Fruit fly (Drosophila melanogaster) whole organism, embryonic: ENCODE measurements around the gene nol.

Experiments used
- BtbVII ChIP-seq: fragments of 200-800 bp; sonication (Bioruptor generic); optimal IDR thresholded peaks from 3 replicates; lab custom pipeline; 2017; ENCODE audit warnings: missing biosample characterization, mild to moderate bottlenecking, missing genetic modification characterization
- CG11247 ChIP-seq: fragments of 200-800 bp; sonication (Bioruptor generic); IDR thresholded peaks from 2 replicates; pipeline ENCODE4 v1.3.6; 2022; ENCODE audit warnings: missing biosample characterization, missing genetic modification characterization
- CG11398 ChIP-seq: fragments of 200-800 bp; sonication (Bioruptor generic); optimal IDR thresholded peaks from 2 replicates; lab custom pipeline; 2016; ENCODE audit warnings: missing biosample characterization, missing genetic modification characterization
- CG12104 ChIP-seq: fragments of 200-800 bp; sonication (Bioruptor generic); optimal IDR thresholded peaks from 3 replicates; lab custom pipeline; 2016; ENCODE audit warnings: missing biosample characterization, missing genetic modification characterization
- CG12236 ChIP-seq: fragments of 200-800 bp; sonication (Bioruptor generic); optimal IDR thresholded peaks from 2 replicates; lab custom pipeline; 2016; ENCODE audit warnings: missing biosample characterization, missing genetic modification characterization
- CG14014 ChIP-seq: fragments of 200-800 bp; sonication (Bioruptor generic); IDR thresholded peaks from 2 replicates; pipeline ENCODE4 v1.3.6; 2022; ENCODE audit warnings: missing biosample characterization, missing genetic modification characterization
- CG14667 ChIP-seq: fragments of 200-800 bp; sonication (Bioruptor generic); IDR thresholded peaks from 2 replicates; pipeline ENCODE4 v1.3.6; 2022; ENCODE audit warnings: missing biosample characterization, missing genetic modification characterization
- CG15514 ChIP-seq: fragments of 200-800 bp; sonication (Bioruptor generic); optimal IDR thresholded peaks from 3 replicates; lab custom pipeline; 2017; ENCODE audit warnings: missing biosample characterization, missing genetic modification characterization, mild to moderate bottlenecking, moderate library complexity, missing genetic modification reagents
- CG1647 ChIP-seq: fragments of 200-800 bp; sonication (Bioruptor generic); optimal IDR thresholded peaks from 3 replicates; lab custom pipeline; 2016; ENCODE audit warnings: missing biosample characterization, missing genetic modification characterization
- CG16779 ChIP-seq: fragments of 200-800 bp; sonication (Bioruptor generic); IDR thresholded peaks from 2 replicates; pipeline ENCODE4 v1.3.6; 2022; ENCODE audit warnings: missing biosample characterization, missing genetic modification characterization
- CG17612 ChIP-seq: fragments of 200-800 bp; sonication (Bioruptor generic); IDR thresholded peaks from 2 replicates; pipeline ENCODE4 v1.3.6; 2022; ENCODE audit warnings: missing biosample characterization, missing genetic modification characterization
- CG17912 ChIP-seq: fragments of 200-800 bp; sonication (Bioruptor generic); optimal IDR thresholded peaks from 2 replicates; lab custom pipeline; 2018; ENCODE audit warnings: missing biosample characterization, mild to moderate bottlenecking, missing genetic modification characterization
- CG30431 ChIP-seq: fragments of 200-800 bp; sonication (Bioruptor generic); optimal IDR thresholded peaks from 2 replicates; lab custom pipeline; 2017; ENCODE audit warnings: missing biosample characterization, missing genetic modification characterization
- CG31224 ChIP-seq: fragments of 200-800 bp; sonication (Bioruptor generic); IDR thresholded peaks from 2 replicates; pipeline ENCODE4 v1.3.6; 2022; ENCODE audit warnings: missing biosample characterization, missing genetic modification characterization
- CG3726 ChIP-seq: fragments of 200-800 bp; sonication (Bioruptor generic); IDR thresholded peaks from 3 replicates; pipeline ENCODE4, ENCODE4 v1.3.6; 2022; ENCODE audit warnings: missing biosample characterization, missing genetic modification characterization
- CG6175 ChIP-seq: fragments of 200-800 bp; sonication (Bioruptor generic); IDR thresholded peaks from 3 replicates; pipeline ENCODE4 v1.3.6; 2022; ENCODE audit warnings: missing biosample characterization, missing genetic modification characterization
- CG7357 ChIP-seq: fragments of 200-800 bp; sonication (Bioruptor generic); IDR thresholded peaks from 3 replicates; pipeline ENCODE4 v1.3.6; 2022; ENCODE audit warnings: missing biosample characterization, missing genetic modification characterization
- CG7745 ChIP-seq: fragments of 200-800 bp; sonication (Bioruptor generic); optimal IDR thresholded peaks from 2 replicates; lab custom pipeline; 2018; ENCODE audit warnings: missing biosample characterization, mild to moderate bottlenecking, missing genetic modification characterization, moderate library complexity
- CG9797 ChIP-seq: fragments of 200-800 bp; sonication (Bioruptor generic); optimal IDR thresholded peaks from 3 replicates; lab custom pipeline; 2018; ENCODE audit warnings: missing biosample characterization, mild to moderate bottlenecking, missing genetic modification characterization
- CTCF ChIP-seq: fragments of 200-800 bp; sonication (Bioruptor generic); optimal IDR thresholded peaks from 2 replicates; lab custom pipeline; 2017; ENCODE audit warnings: missing biosample characterization, mild to moderate bottlenecking, missing genetic modification characterization, moderate library complexity
- CoRest ChIP-seq: fragments of 200-800 bp; sonication (Bioruptor generic); optimal IDR thresholded peaks from 3 replicates; lab custom pipeline; 2018; ENCODE audit warnings: missing biosample characterization, mild to moderate bottlenecking, missing genetic modification characterization, moderate library complexity
- Doc3 ChIP-seq: fragments of 200-800 bp; sonication (Bioruptor generic); IDR thresholded peaks from 3 replicates; pipeline ENCODE4 v1.3.6; 2022; ENCODE audit warnings: missing biosample characterization, missing genetic modification characterization; ENCODE audit not compliant: partially characterized antibody
- Drgx ChIP-seq: fragments of 200-800 bp; sonication (Bioruptor generic); IDR thresholded peaks from 2 replicates; pipeline ENCODE4 v1.3.6; 2022; ENCODE audit warnings: missing biosample characterization, missing genetic modification characterization
- Ets65A ChIP-seq: fragments of 200-800 bp; sonication (Bioruptor generic); peaks from one replicate; lab custom pipeline; 2016; ENCODE audit warnings: missing biosample characterization, missing genetic modification characterization
- Hr39 ChIP-seq: fragments of >200 bp; optimal IDR thresholded peaks from 2 replicates; lab custom pipeline; 2017
- Ptx1 ChIP-seq: fragments of 200-800 bp; sonication (Bioruptor generic); IDR thresholded peaks from 2 replicates; pipeline ENCODE4 v1.3.6; 2022; ENCODE audit warnings: missing biosample characterization, missing genetic modification characterization
- Rfx ChIP-seq: fragments of 200-800 bp; sonication (Bioruptor generic); IDR thresholded peaks from 2 replicates; pipeline ENCODE4 v1.3.6; 2022; ENCODE audit warnings: missing biosample characterization, missing genetic modification characterization
- Six4 ChIP-seq: fragments of 200-800 bp; sonication (Bioruptor generic); optimal IDR thresholded peaks from 2 replicates; lab custom pipeline; 2016; ENCODE audit warnings: missing biosample characterization, missing genetic modification characterization
- Xbp1 ChIP-seq: fragments of 200-800 bp; sonication (Bioruptor generic); optimal IDR thresholded peaks from 3 replicates; lab custom pipeline; 2016; ENCODE audit warnings: missing biosample characterization, mild to moderate bottlenecking, missing genetic modification characterization
- YL-1 ChIP-seq: fragments of 200-800 bp; sonication (Bioruptor generic); optimal IDR thresholded peaks from 3 replicates; lab custom pipeline; 2017; ENCODE audit warnings: missing biosample characterization, mild to moderate bottlenecking, missing genetic modification characterization
- abd-A ChIP-seq: fragments of 200-800 bp; sonication (Bioruptor generic); optimal IDR thresholded peaks from 3 replicates; lab custom pipeline; 2019; ENCODE audit warnings: missing biosample characterization, mild to moderate bottlenecking, missing genetic modification characterization, moderate library complexity
- amos ChIP-seq: fragments of 200-800 bp; sonication (Bioruptor generic); IDR thresholded peaks from 2 replicates; pipeline ENCODE4 v1.3.6; 2022; ENCODE audit warnings: missing biosample characterization, missing genetic modification characterization; ENCODE audit not compliant: partially characterized antibody
- ara ChIP-seq: fragments of 200-800 bp; sonication (Bioruptor generic); IDR thresholded peaks from 2 replicates; pipeline ENCODE4 v1.3.6; 2022; ENCODE audit warnings: missing biosample characterization, missing genetic modification characterization
- bsh ChIP-seq, 2 experiments: fragments of 200-800 bp; sonication (Bioruptor generic); optimal IDR thresholded peaks; 2 replicates each; lab custom pipeline; 2017 to 2018; ENCODE audit warnings: mild to moderate bottlenecking in 2 of 2, missing biosample characterization in 2 of 2, missing genetic modification characterization in 2 of 2, moderate library complexity in 1 of 2
- chif ChIP-seq, 2 experiments: fragments of 200-800 bp; sonication (Bioruptor generic); optimal IDR thresholded peaks; 3 replicates each; lab custom pipeline; 2016; ENCODE audit warnings: missing biosample characterization in 2 of 2, missing genetic modification characterization in 2 of 2
- chm ChIP-seq: fragments of 200-800 bp; sonication (Bioruptor generic); IDR thresholded peaks from 2 replicates; pipeline ENCODE4 v1.3.6; 2022; ENCODE audit warnings: missing biosample characterization, missing genetic modification characterization
- ci ChIP-seq: fragments of 200-800 bp; sonication (Bioruptor generic); IDR thresholded peaks from 3 replicates; pipeline ENCODE4 v1.3.6; 2022; ENCODE audit warnings: missing biosample characterization, missing genetic modification characterization
- dpn ChIP-seq, 2 experiments: fragments of 200-800 bp; sonication (Bioruptor generic); optimal IDR thresholded peaks; 3 replicates each; lab custom pipeline; 2016; ENCODE audit warnings: missing biosample characterization in 2 of 2, missing genetic modification characterization in 2 of 2
- dysf ChIP-seq: fragments of 200-800 bp; sonication (Bioruptor generic); IDR thresholded peaks from 3 replicates; pipeline ENCODE4 v1.3.6; 2022; ENCODE audit warnings: missing biosample characterization, missing genetic modification characterization
- gcm2 ChIP-seq: fragments of 200-800 bp; sonication (Bioruptor generic); optimal IDR thresholded peaks from 2 replicates; lab custom pipeline; 2016; ENCODE audit warnings: missing biosample characterization, missing genetic modification characterization
- her ChIP-seq: fragments of 200-800 bp; sonication (Bioruptor generic); optimal IDR thresholded peaks from 2 replicates; lab custom pipeline; 2016; ENCODE audit warnings: missing biosample characterization, missing genetic modification characterization
- lmd ChIP-seq: fragments of 200-800 bp; sonication (Bioruptor generic); IDR thresholded peaks from 2 replicates; pipeline ENCODE4 v1.3.6; 2022; ENCODE audit warnings: missing biosample characterization, missing genetic modification characterization
- maf-S ChIP-seq: fragments of 200-800 bp; sonication (Bioruptor generic); optimal IDR thresholded peaks from 2 replicates; lab custom pipeline; 2016; ENCODE audit warnings: missing biosample characterization, missing genetic modification characterization
- pan ChIP-seq, 4 experiments: fragments of >200 bp in 3 of 4; fragments of 200-800 bp in 1 of 4; sonication (Bioruptor generic) in 1 of 4; optimal IDR thresholded peaks in 3 of 4; IDR thresholded peaks in 1 of 4; 2 replicates each; pipeline versions ENCODE4 v1.3.6 to Lab custom; 2017 to 2022; ENCODE audit warnings: missing biosample characterization in 2 of 4, missing genetic modification characterization in 2 of 4, mixed read lengths in 1 of 4
- prd ChIP-seq, 3 experiments: fragments of >200 bp in 2 of 3; fragments of 200-800 bp in 1 of 3; sonication (Bioruptor generic) in 1 of 3; optimal IDR thresholded peaks in 2 of 3; IDR thresholded peaks in 1 of 3; 2 replicates in 2 of 3; 3 replicates in 1 of 3; pipeline versions ENCODE4 v1.3.6 to Lab custom; 2017 to 2022; ENCODE audit warnings: missing biosample characterization in 1 of 3, missing genetic modification characterization in 1 of 3
- row ChIP-seq: fragments of 200-800 bp; sonication (Bioruptor generic); IDR thresholded peaks from 3 replicates; pipeline ENCODE4 v1.3.6; 2022; ENCODE audit warnings: missing biosample characterization, missing genetic modification characterization
- scrt ChIP-seq: fragments of 200-800 bp; sonication (Bioruptor generic); optimal IDR thresholded peaks from 2 replicates; lab custom pipeline; 2018; ENCODE audit warnings: missing biosample characterization, mild to moderate bottlenecking, missing genetic modification characterization, moderate library complexity
- so ChIP-seq: fragments of 200-800 bp; sonication (Bioruptor generic); IDR thresholded peaks from 3 replicates; pipeline ENCODE4 v1.3.6; 2022; ENCODE audit warnings: missing biosample characterization, missing genetic modification characterization
- ssp ChIP-seq: fragments of 200-800 bp; sonication (Bioruptor generic); IDR thresholded peaks from 2 replicates; pipeline ENCODE4 v1.3.6; 2022; ENCODE audit warnings: missing biosample characterization, missing genetic modification characterization
- tgo ChIP-seq: fragments of 200-800 bp; sonication (Bioruptor generic); IDR thresholded peaks from 3 replicates; pipeline ENCODE4 v1.3.6; 2022; ENCODE audit warnings: missing biosample characterization, missing genetic modification characterization
- usp ChIP-seq: fragments of >200 bp; optimal IDR thresholded peaks from 2 replicates; lab custom pipeline; 2017; ENCODE audit warnings: missing biosample characterization, missing genetic modification characterization

nol gene

dm6 chr3L:11155380-11155779 lies 24.7 kb downstream of the nol start (continued):
- peak; percentile 7 for TF ChIP-seq CoRest (tag; lab: Kevin White, UChicago)
- TF ChIP-seq bsh (GFP tag; optimal IDR thresholded peaks at IDR 0.05; lab: Kevin White, UChicago) = peak in 1 of 2 experiments; percentile 25
- TF ChIP-seq Doc3 (GFP tag; lab: Robert Waterston, UW) = no peak
- peak; percentile 5 for TF ChIP-seq lmd (GFP tag; lab: Robert Waterston, UW)
- TF ChIP-seq CG6175 = no peak
- TF ChIP-seq Ets65A (GFP tag; lab: Kevin White, UChicago) = peak; percentile 14
- no peak for TF ChIP-seq usp
- TF ChIP-seq CG17612 (GFP tag; lab: Robert Waterston, UW) = no peak
- 0 out of 3 replicates have a peak, but pooled peaks have one; percentile 21 for TF ChIP-seq ci (GFP tag; lab: Robert Waterston, UW)
- TF ChIP-seq prd (optimal IDR thresholded peaks at IDR 0.05; lab: Kevin White, UChicago) = no peak
- TF ChIP-seq prd (GFP tag; IDR thresholded peaks at IDR 0.05; lab: Robert Waterston, UW) = peak; percentile 29; the same call in 1 of the 3 replicates
- TF ChIP-seq Drgx (GFP tag; lab: Robert Waterston, UW) = peak; percentile 78
- no peak for TF ChIP-seq CG17912 (GFP tag; lab: Kevin White, UChicago)
- no peak for TF ChIP-seq pan (optimal IDR thresholded peaks at IDR 0.05; lab: Kevin White, UChicago)
- peak in 1 of 2 experiments; percentile 64 for TF ChIP-seq pan (GFP tag; optimal IDR thresholded peaks at IDR 0.05 in 1 of 2, IDR thresholded peaks at IDR 0.05 in 1 of 2)
- 0 out of 3 replicates have a peak, but pooled peaks have one; percentile 23 for TF ChIP-seq dysf (GFP tag; lab: Robert Waterston, UW)
- peak; percentile 24 for TF ChIP-seq Xbp1 (GFP tag; lab: Kevin White, UChicago)
- no peak for TF ChIP-seq her (GFP tag; lab: Kevin White, UChicago)
- TF ChIP-seq Ptx1 (GFP tag; lab: Robert Waterston, UW) = 0 out of 2 replicates have a peak, but pooled peaks have one; percentile 13
- no peak for TF ChIP-seq CG11247 (GFP tag; lab: Robert Waterston, UW)
- TF ChIP-seq Hr39 (lab: Kevin White, UChicago) = no peak
- no peak for TF ChIP-seq CG1647 (GFP tag; lab: Kevin White, UChicago)
- TF ChIP-seq so (GFP tag; lab: Robert Waterston, UW) = peak; percentile 54; the same call in 1 of the 3 replicates
- peak; percentile 14; the same call in 1 of the 2 replicates for TF ChIP-seq CG14014 (GFP tag; lab: Robert Waterston, UW)
- no peak for TF ChIP-seq amos (GFP tag; lab: Robert Waterston, UW)
- no peak for TF ChIP-seq CG3726 (GFP tag; lab: Robert Waterston, UW)
- 0 out of 2 replicates have a peak, but pooled peaks have one; percentile 14 for TF ChIP-seq ara (GFP tag; lab: Robert Waterston, UW)
- TF ChIP-seq chif (GFP tag; optimal IDR thresholded peaks at IDR 0.05; lab: Kevin White, UChicago) = peak in 1 of 2 experiments; percentile 36
- 0 out of 2 replicates have a peak, but pooled peaks have one; percentile 22 for TF ChIP-seq CG14667 (GFP tag; lab: Robert Waterston, UW)
- peak; percentile 23; the same call in 1 of the 2 replicates for TF ChIP-seq ssp (GFP tag; lab: Robert Waterston, UW)
- no peak for TF ChIP-seq chm
- no peak for TF ChIP-seq BtbVII (GFP tag; lab: Kevin White, UChicago)
- TF ChIP-seq Six4 (GFP tag; lab: Kevin White, UChicago) = no peak
- TF ChIP-seq CG16779 (GFP tag; lab: Robert Waterston, UW) = no peak
- 0 out of 3 replicates have a peak, but pooled peaks have one; percentile 6 for TF ChIP-seq CG7357
- TF ChIP-seq CG31224 (GFP tag; lab: Robert Waterston, UW) = no peak
- no peak for TF ChIP-seq abd-A
- no peak for TF ChIP-seq CG12236 (GFP tag; lab: Kevin White, UChicago)
- peak; percentile 47; the same call in 1 of the 3 replicates for TF ChIP-seq tgo (GFP tag; lab: Robert Waterston, UW)
- TF ChIP-seq row (GFP tag; lab: Robert Waterston, UW) = peak; percentile 36; the same call in 2 of the 3 replicates
- TF ChIP-seq CG30431 (GFP tag; lab: Kevin White, UChicago) = peak; percentile 6
- no peak for TF ChIP-seq CG9797 (GFP tag; lab: Kevin White, UChicago)
- TF ChIP-seq dpn (GFP tag; optimal IDR thresholded peaks at IDR 0.05; lab: Kevin White, UChicago) = peak in 1 of 2 experiments; percentile 6
- TF ChIP-seq CG15514 (GFP tag; lab: Kevin White, UChicago) = no peak
- no peak for TF ChIP-seq scrt (GFP tag; lab: Kevin White, UChicago)
- TF ChIP-seq maf-S (GFP tag; lab: Kevin White, UChicago) = no peak
- TF ChIP-seq CG11398 (GFP tag; lab: Kevin White, UChicago) = no peak
- TF ChIP-seq gcm2 (GFP tag; lab: Kevin White, UChicago) = no peak
- no peak for TF ChIP-seq YL-1 (GFP tag; lab: Kevin White, UChicago)
- no peak for TF ChIP-seq CG12104 (GFP tag; lab: Kevin White, UChicago)
- no peak for TF ChIP-seq CG7745 (tag; lab: Kevin White, UChicago)
- TF ChIP-seq Rfx (GFP tag; lab: Robert Waterston, UW) = peak; percentile 39
- TF ChIP-seq CTCF (GFP tag; lab: Kevin White, UChicago) = no peak
